Fruit fly (Drosophila melanogaster): ENCODE measurements around the gene GstD3.

GstD3 gene

DNA sequence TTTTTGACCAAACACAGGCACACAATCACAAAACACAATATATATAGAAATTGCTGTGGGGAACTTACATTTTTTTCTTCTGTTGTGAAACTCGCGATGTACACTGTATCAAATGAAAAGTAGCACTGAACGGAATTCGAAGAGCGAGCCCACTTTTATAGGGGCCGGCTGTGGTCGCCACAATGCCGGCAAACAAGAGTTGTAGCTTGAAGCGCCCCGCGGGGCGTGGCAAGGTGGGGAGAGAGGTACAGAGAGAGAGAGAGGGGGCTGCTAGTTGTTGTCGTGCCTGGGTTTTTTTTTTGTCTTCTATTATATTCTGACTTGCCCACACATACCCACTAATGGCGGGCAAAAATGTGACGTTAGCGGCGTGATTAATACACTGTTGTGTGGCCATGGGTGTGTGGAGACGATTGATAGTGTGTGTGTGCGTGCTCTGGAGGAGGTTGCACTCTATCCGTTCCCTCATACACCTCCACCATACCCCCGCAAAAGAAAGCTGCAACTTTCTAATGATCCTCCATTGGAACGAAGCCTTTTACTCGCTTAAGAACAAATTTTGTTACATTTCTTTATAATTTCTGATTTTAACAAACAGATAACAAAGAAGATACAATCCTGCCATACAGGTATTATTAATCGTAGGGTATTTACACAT, 3.6 kb upstream of the GstD3 start, which contains the start of gene GstD1 (continued):
- TF ChIP-seq CG8359 (GFP tag; optimal IDR thresholded peaks at IDR 0.05; ENCODE audit: borderline replicate concordance): no peak
- TF ChIP-seq CG30403 (GFP tag; optimal IDR thresholded peaks at IDR 0.05): peak; percentile 54
- peak; percentile 58 for TF ChIP-seq Dip3 (GFP tag; optimal IDR thresholded peaks at IDR 0.05)
- peak; percentile 52 for TF ChIP-seq CG7928 (GFP tag; optimal IDR thresholded peaks at IDR 0.05)
- TF ChIP-seq E2f1 (GFP tag; IDR thresholded peaks at IDR 0.05): peak; percentile 51
- peak; percentile 44 for TF ChIP-seq shn (GFP tag; optimal IDR thresholded peaks at IDR 0.05)
- TF ChIP-seq trem (tag; optimal IDR thresholded peaks at IDR 0.05): peak; percentile 5
- peak; percentile 24 for TF ChIP-seq CG18011 (GFP tag; optimal IDR thresholded peaks at IDR 0.05)
- TF ChIP-seq Spps (tag; optimal IDR thresholded peaks at IDR 0.05): no peak
- TF ChIP-seq ab (GFP tag; optimal IDR thresholded peaks at IDR 0.05): peak; percentile 58
- peak; percentile 65 for TF ChIP-seq Ada2b (GFP tag; IDR thresholded peaks at IDR 0.05)
- TF ChIP-seq z (GFP tag; IDR thresholded peaks at IDR 0.05): no peak
- no peak for TF ChIP-seq CG43689 (GFP tag; IDR thresholded peaks at IDR 0.05)
- peak; percentile 14 for TF ChIP-seq Usf (GFP tag; optimal IDR thresholded peaks at IDR 0.05)
- no peak for TF ChIP-seq usp (GFP tag; optimal IDR thresholded peaks at IDR 0.05)
- TF ChIP-seq CG17612 (GFP tag; IDR thresholded peaks at IDR 0.05): no peak
- peak; percentile 57 for TF ChIP-seq Rfx (GFP tag; IDR thresholded peaks at IDR 0.05)
- no peak for TF ChIP-seq CG6272 (GFP tag; IDR thresholded peaks at IDR 0.05)
- peak; percentile 39; the same call in 1 of the 2 replicates for TF ChIP-seq CG13287 (GFP tag; IDR thresholded peaks at IDR 0.05; ENCODE audit: partially characterized antibody)
- no peak for TF ChIP-seq seq (GFP tag; IDR thresholded peaks at IDR 0.05)
- TF ChIP-seq CG16815 (GFP tag; optimal IDR thresholded peaks at IDR 0.05): no peak
- peak; percentile 25 for TF ChIP-seq CG13424 (tag; optimal IDR thresholded peaks at IDR 0.05)
- TF ChIP-seq Pdp1 (GFP tag; optimal IDR thresholded peaks at IDR 0.05): peak; percentile 32 to 45
- TF ChIP-seq Gsc (GFP tag; IDR thresholded peaks at IDR 0.05): no peak
- peak; percentile 45; the same call in 1 of the 2 replicates for TF ChIP-seq CG42726 (GFP tag; IDR thresholded peaks at IDR 0.05; ENCODE audit: partially characterized antibody)
- no peak for TF ChIP-seq sc (optimal IDR thresholded peaks at IDR 0.05)
- no peak for TF ChIP-seq sc (GFP tag; optimal IDR thresholded peaks at IDR 0.05)
- no peak for TF ChIP-seq C15 (GFP tag; IDR thresholded peaks at IDR 0.05)
- no peak for TF ChIP-seq slou (GFP tag; optimal IDR thresholded peaks at IDR 0.05)
- TF ChIP-seq tio (GFP tag; optimal IDR thresholded peaks at IDR 0.05): peak; percentile 0
- TF ChIP-seq CG7556 (GFP tag; optimal IDR thresholded peaks at IDR 0.05): peak; percentile 53
- peak; percentile 21 for TF ChIP-seq ewg (GFP tag; optimal IDR thresholded peaks at IDR 0.05)
- TF ChIP-seq CG4282 (GFP tag; optimal IDR thresholded peaks at IDR 0.05): peak; percentile 3
- TF ChIP-seq Sry-β (GFP tag; optimal IDR thresholded peaks at IDR 0.05): no peak
- no peak for TF ChIP-seq CG30020 (tag; optimal IDR thresholded peaks at IDR 0.05)
- TF ChIP-seq CoRest (tag; optimal IDR thresholded peaks at IDR 0.05): peak; percentile 26
- no peak for TF ChIP-seq eyg (GFP tag; optimal IDR thresholded peaks at IDR 0.05)
- TF ChIP-seq chif (GFP tag; optimal IDR thresholded peaks at IDR 0.05): peak; percentile 11 to 62
- TF ChIP-seq Nf-YB (GFP tag; optimal IDR thresholded peaks at IDR 0.05): no peak
- TF ChIP-seq CG17359 (tag; optimal IDR thresholded peaks at IDR 0.05): peak; percentile 8
- no peak for TF ChIP-seq bigmax (GFP tag; optimal IDR thresholded peaks at IDR 0.05)
- TF ChIP-seq CG9932 (GFP tag; IDR thresholded peaks at IDR 0.05): peak; percentile 51
- peak; percentile 55 for TF ChIP-seq CG12769 (tag; optimal IDR thresholded peaks at IDR 0.05)
- peak; percentile 55 for TF ChIP-seq dmrt99B (tag; optimal IDR thresholded peaks at IDR 0.05)
- TF ChIP-seq CG1647 (GFP tag; optimal IDR thresholded peaks at IDR 0.05): peak; percentile 36
- peak; percentile 51 for TF ChIP-seq Chrac-16 (GFP tag; optimal IDR thresholded peaks at IDR 0.05)
- no peak for TF ChIP-seq CG1529 (GFP tag; optimal IDR thresholded peaks at IDR 0.05)
- no peak for TF ChIP-seq ham (GFP tag; IDR thresholded peaks at IDR 0.05)
- peak; percentile 64 for TF ChIP-seq row (GFP tag; IDR thresholded peaks at IDR 0.05)
- peak; percentile 39 for TF ChIP-seq kni (GFP tag; optimal IDR thresholded peaks at IDR 0.05)
